Fruit fly (Drosophila melanogaster) whole organism, wandering third instar larva: ENCODE measurements around the gene Coq3.

ENCODE experiments used
- Abd-B ChIP-seq: fragments of >200 bp; optimal IDR thresholded peaks from 2 replicates; lab custom pipeline; 2017; ENCODE audit warnings: missing biosample characterization, missing genetic modification characterization
- CG32264 ChIP-seq: fragments of 200-800 bp; sonication (Bioruptor generic); optimal IDR thresholded peaks from 2 replicates; lab custom pipeline; 2016; ENCODE audit warnings: missing biosample characterization, missing genetic modification characterization
- CG9705 ChIP-seq: fragments of 200-800 bp; sonication (Bioruptor generic); optimal IDR thresholded peaks from 2 replicates; lab custom pipeline; 2018; ENCODE audit warnings: missing biosample characterization, mild to moderate bottlenecking, missing genetic modification characterization
- Dfd ChIP-seq: fragments of >200 bp; optimal IDR thresholded peaks from 2 replicates; lab custom pipeline; 2017; ENCODE audit warnings: missing biosample characterization, missing genetic modification characterization
- Dif ChIP-seq: fragments of 200-275, 200-300 bp; sonication (Bioruptor generic); optimal IDR thresholded peaks from 2 replicates; lab custom pipeline; 2018; ENCODE audit warnings: missing biosample characterization, missing genetic modification characterization; ENCODE audit not compliant: partially characterized antibody
- HLH106 ChIP-seq: fragments of 200-800 bp; optimal IDR thresholded peaks from 3 replicates; lab custom pipeline; 2019; ENCODE audit warnings: missing biosample characterization, mild to moderate bottlenecking, missing genetic modification characterization, moderate library complexity
- Hr78 ChIP-seq: fragments of >200 bp; optimal IDR thresholded peaks from 2 replicates; lab custom pipeline; 2017; ENCODE audit warnings: missing biosample characterization, missing genetic modification characterization
- Jra ChIP-seq: sonication (Bioruptor generic); optimal IDR thresholded peaks from 2 replicates; lab custom pipeline; 2016; ENCODE audit warnings: missing biosample characterization, missing genetic modification characterization
- Mio ChIP-seq: sonication (Bioruptor generic); optimal IDR thresholded peaks from 2 replicates; lab custom pipeline; 2016; ENCODE audit warnings: missing biosample characterization, missing genetic modification characterization
- N ChIP-seq: fragments of >200 bp; optimal IDR thresholded peaks from 2 replicates; lab custom pipeline; 2018; ENCODE audit warnings: missing biosample characterization, missing external identifiers, missing genetic modification characterization
- OdsH ChIP-seq: fragments of 200-800 bp; sonication (Bioruptor generic); optimal IDR thresholded peaks from 2 replicates; lab custom pipeline; 2016; ENCODE audit warnings: missing biosample characterization, mild to moderate bottlenecking, missing genetic modification characterization
- Rel ChIP-seq, 2 experiments: fragments of 200-800 bp; sonication (Bioruptor generic) in 1 of 2; optimal IDR thresholded peaks; 2 replicates in 1 of 2; 3 replicates in 1 of 2; lab custom pipeline; 2016 to 2019; ENCODE audit warnings: mild to moderate bottlenecking in 2 of 2, missing biosample characterization in 2 of 2, missing genetic modification characterization in 2 of 2, moderate library complexity in 1 of 2
- Sp1 ChIP-seq: fragments of 200-800 bp; sonication (Bioruptor generic); optimal IDR thresholded peaks from 3 replicates; lab custom pipeline; 2019; ENCODE audit warnings: missing biosample characterization, mild to moderate bottlenecking, missing genetic modification characterization, moderate library complexity
- Vsx2 ChIP-seq: fragments of 200-300, 225-300 bp; sonication (Bioruptor generic); optimal IDR thresholded peaks from 2 replicates; lab custom pipeline; 2018; ENCODE audit warnings: missing biosample characterization, missing genetic modification characterization; ENCODE audit not compliant: partially characterized antibody
- br ChIP-seq: fragments of 200-800 bp; sonication (Bioruptor generic); optimal IDR thresholded peaks from 2 replicates; lab custom pipeline; 2016; ENCODE audit warnings: missing biosample characterization, missing genetic modification characterization
- brk ChIP-seq: fragments of 200-800 bp; sonication (Bioruptor generic); optimal IDR thresholded peaks from 2 replicates; lab custom pipeline; 2016; ENCODE audit warnings: missing biosample characterization, mild to moderate bottlenecking, missing genetic modification characterization
- ey ChIP-seq: fragments of 200-800 bp; sonication (Bioruptor generic); optimal IDR thresholded peaks from 2 replicates; lab custom pipeline; 2016; ENCODE audit warnings: missing biosample characterization, missing genetic modification characterization
- foxo ChIP-seq, 2 experiments: fragments of 200-800 bp; sonication (Bioruptor generic); optimal IDR thresholded peaks; 2 replicates in 1 of 2; 3 replicates in 1 of 2; lab custom pipeline; 2016 to 2017; ENCODE audit warnings: missing biosample characterization in 2 of 2, missing genetic modification characterization in 2 of 2
- fru ChIP-seq: fragments of 200-800 bp; sonication (Bioruptor generic); optimal IDR thresholded peaks from 3 replicates; lab custom pipeline; 2016; ENCODE audit warnings: missing biosample characterization, mild to moderate bottlenecking, missing genetic modification characterization
- h ChIP-seq: fragments of 200-800 bp; sonication (Bioruptor generic); optimal IDR thresholded peaks from 3 replicates; lab custom pipeline; 2016; ENCODE audit warnings: missing biosample characterization, mild to moderate bottlenecking, missing genetic modification characterization
- jim ChIP-seq: fragments of 175-275, 200-325 bp; sonication (Bioruptor generic); optimal IDR thresholded peaks from 2 replicates; lab custom pipeline; 2016; ENCODE audit warnings: missing biosample characterization, mild to moderate bottlenecking, missing genetic modification characterization
- lola ChIP-seq: fragments of >200 bp; optimal IDR thresholded peaks from 2 replicates; lab custom pipeline; 2017; ENCODE audit warnings: missing biosample characterization, missing genetic modification characterization
- pan ChIP-seq: fragments of >200 bp; optimal IDR thresholded peaks from 2 replicates; lab custom pipeline; 2017
- psq ChIP-seq: fragments of 200-800 bp; sonication (Bioruptor generic); optimal IDR thresholded peaks from 3 replicates; lab custom pipeline; 2017; ENCODE audit warnings: missing biosample characterization, mild to moderate bottlenecking, missing genetic modification characterization, moderate library complexity
- rgr ChIP-seq: fragments of 200-800 bp; sonication (Bioruptor generic); optimal IDR thresholded peaks from 3 replicates; lab custom pipeline; 2016; ENCODE audit warnings: missing biosample characterization, mild to moderate bottlenecking, missing genetic modification characterization
- sv ChIP-seq: fragments of 200-800 bp; sonication (Bioruptor generic); optimal IDR thresholded peaks from 3 replicates; lab custom pipeline; 2016; ENCODE audit warnings: missing biosample characterization, missing genetic modification characterization
- tai ChIP-seq: sonication (Bioruptor generic); optimal IDR thresholded peaks from 2 replicates; lab custom pipeline; 2016; ENCODE audit warnings: missing biosample characterization, missing genetic modification characterization
- usp ChIP-seq: fragments of >200 bp; optimal IDR thresholded peaks from 2 replicates; lab custom pipeline; 2017; ENCODE audit warnings: missing biosample characterization, missing genetic modification characterization

Gene Coq3

dm6 chr2L:21200275-21200674 lies 41.9 kb upstream of the Coq3 start, which contains the start of gene CG31624:
TSS of gene CG31624 (minus strand) at chr2L:21200375.
- TF ChIP-seq Dfd (GFP tag; lab: Kevin White, UChicago) (peak; percentile 16), lola (GFP tag; lab: Kevin White, UChicago) (no peak), OdsH (GFP tag; lab: Kevin White, UChicago) (no peak), Jra (no peak)

- TF ChIP-seq psq (GFP tag; lab: Kevin White, UChicago) (no peak), CG9705 (GFP tag; lab: Kevin White, UChicago) (no peak), sv (GFP tag; lab: Kevin White, UChicago) (no peak), Mio (GFP tag; lab: Kevin White, UChicago) (no peak)
These were observed 40.3 kb upstream of the Coq3 start, which contains the start of gene Ret for dm6 chr2L:21198633-21199264. TSS of gene Ret (minus strand) at chr2L:21198762.

DNA sequence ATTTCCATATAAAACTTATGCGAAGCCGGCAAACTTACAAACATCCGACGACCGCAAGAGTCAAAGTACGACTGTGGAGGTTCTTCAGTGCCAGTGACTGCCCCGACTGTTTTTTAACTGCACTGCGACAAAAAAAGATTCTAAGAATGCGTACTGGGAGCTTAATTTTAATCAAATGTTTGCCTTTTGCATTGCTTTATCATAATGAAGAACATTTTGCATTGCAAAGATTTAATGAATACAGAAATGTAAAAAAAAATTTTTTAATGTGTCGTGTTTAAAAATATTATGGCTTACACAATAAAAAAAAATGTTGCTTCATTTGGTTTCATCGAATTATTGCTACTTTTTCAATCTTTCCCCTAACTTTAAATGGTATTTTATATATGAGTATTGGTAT lies 38.8 kb upstream of the Coq3 start:
- TF ChIP-seq Sp1 (GFP tag; lab: Kevin White, UChicago) = no peak
- peak; percentile 1 for TF ChIP-seq ey (GFP tag; lab: Kevin White, UChicago)
- TF ChIP-seq Mio (GFP tag; lab: Kevin White, UChicago) = no peak
- no peak for TF ChIP-seq Abd-B (GFP tag; lab: Kevin White, UChicago)
- TF ChIP-seq pan = no peak
- no peak for TF ChIP-seq brk (GFP tag; lab: Kevin White, UChicago)
- TF ChIP-seq Hr78 (GFP tag; lab: Kevin White, UChicago) = no peak
- no peak for TF ChIP-seq Dif (GFP tag; lab: Kevin White, UChicago)
- peak; percentile 29 for TF ChIP-seq h (GFP tag; lab: Kevin White, UChicago)
- TF ChIP-seq usp = no peak
- TF ChIP-seq rgr (GFP tag; lab: Kevin White, UChicago) = no peak
- no peak for TF ChIP-seq OdsH (GFP tag; lab: Kevin White, UChicago)
- no peak for TF ChIP-seq CG9705 (GFP tag; lab: Kevin White, UChicago)
- peak in 1 of 2 experiments; percentile 36 for TF ChIP-seq foxo (GFP tag; optimal IDR thresholded peaks at IDR 0.05; lab: Kevin White, UChicago)
- TF ChIP-seq CG32264 (GFP tag; lab: Kevin White, UChicago) = no peak
- TF ChIP-seq Rel (GFP tag; optimal IDR thresholded peaks at IDR 0.05; lab: Kevin White, UChicago) = no peak
- TF ChIP-seq Rel (tag; optimal IDR thresholded peaks at IDR 0.05; lab: Kevin White, UChicago) = no peak
- TF ChIP-seq fru (GFP tag; lab: Kevin White, UChicago) = peak; percentile 13
- no peak for TF ChIP-seq Dfd (GFP tag; lab: Kevin White, UChicago)
- TF ChIP-seq N (GFP tag; lab: Kevin White, UChicago) = no peak
- TF ChIP-seq tai (GFP tag; lab: Kevin White, UChicago) = no peak
- no peak for TF ChIP-seq Vsx2 (GFP tag; lab: Kevin White, UChicago)
- no peak for TF ChIP-seq br
- TF ChIP-seq jim (GFP tag; lab: Kevin White, UChicago) = no peak

DNA sequence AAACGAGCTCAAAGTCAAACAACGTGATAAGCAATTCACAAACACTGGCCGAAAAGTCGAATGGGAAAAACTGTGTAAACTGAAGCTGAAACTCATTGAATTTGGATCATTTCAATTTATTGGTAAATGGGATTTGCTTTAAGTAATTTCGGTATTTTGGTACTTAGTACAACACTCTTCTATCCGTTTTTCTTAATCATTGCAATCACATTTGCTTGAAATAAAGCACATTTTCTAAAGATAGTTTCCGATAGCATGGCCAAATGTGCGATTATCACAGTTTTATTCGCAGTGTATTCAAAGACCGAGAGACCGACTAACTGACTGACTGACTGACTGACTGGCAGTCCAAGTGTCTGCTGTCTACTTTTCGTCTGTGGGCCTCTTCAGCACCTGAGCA lies 38.1 kb upstream of the Coq3 start:
- TF ChIP-seq CG9705 (GFP tag; lab: Kevin White, UChicago) (no peak), fru (GFP tag; lab: Kevin White, UChicago) (peak; percentile 46), foxo (GFP tag; optimal IDR thresholded peaks at IDR 0.05; lab: Kevin White, UChicago) (peak in 1 of 2 experiments; percentile 8), Dif (GFP tag; lab: Kevin White, UChicago) (no peak), HLH106 (tag; lab: Kevin White, UChicago) (peak; percentile 28), h (GFP tag; lab: Kevin White, UChicago) (peak; percentile 39)

dm6 chr2L:21195331-21195730 lies 36.9 kb upstream of the Coq3 start:
- TF ChIP-seq foxo (GFP tag; optimal IDR thresholded peaks at IDR 0.05; lab: Kevin White, UChicago) (peak in 1 of 2 experiments; percentile 12), ey (GFP tag; lab: Kevin White, UChicago) (peak; percentile 9), h (GFP tag; lab: Kevin White, UChicago) (peak; percentile 14), lola (GFP tag; lab: Kevin White, UChicago) (no peak), tai (GFP tag; lab: Kevin White, UChicago) (no peak), rgr (GFP tag; lab: Kevin White, UChicago) (peak; percentile 4)
- TF ChIP-seq, all 38 proteins: peak for 4
